Worm (Caenorhabditis elegans): Measurements from ENCODE around the gene C45G9.9.
A peak's percentile ranks its signal among the peaks of the same experiment; 100 is the strongest.

The C45G9.9 gene

DNA sequence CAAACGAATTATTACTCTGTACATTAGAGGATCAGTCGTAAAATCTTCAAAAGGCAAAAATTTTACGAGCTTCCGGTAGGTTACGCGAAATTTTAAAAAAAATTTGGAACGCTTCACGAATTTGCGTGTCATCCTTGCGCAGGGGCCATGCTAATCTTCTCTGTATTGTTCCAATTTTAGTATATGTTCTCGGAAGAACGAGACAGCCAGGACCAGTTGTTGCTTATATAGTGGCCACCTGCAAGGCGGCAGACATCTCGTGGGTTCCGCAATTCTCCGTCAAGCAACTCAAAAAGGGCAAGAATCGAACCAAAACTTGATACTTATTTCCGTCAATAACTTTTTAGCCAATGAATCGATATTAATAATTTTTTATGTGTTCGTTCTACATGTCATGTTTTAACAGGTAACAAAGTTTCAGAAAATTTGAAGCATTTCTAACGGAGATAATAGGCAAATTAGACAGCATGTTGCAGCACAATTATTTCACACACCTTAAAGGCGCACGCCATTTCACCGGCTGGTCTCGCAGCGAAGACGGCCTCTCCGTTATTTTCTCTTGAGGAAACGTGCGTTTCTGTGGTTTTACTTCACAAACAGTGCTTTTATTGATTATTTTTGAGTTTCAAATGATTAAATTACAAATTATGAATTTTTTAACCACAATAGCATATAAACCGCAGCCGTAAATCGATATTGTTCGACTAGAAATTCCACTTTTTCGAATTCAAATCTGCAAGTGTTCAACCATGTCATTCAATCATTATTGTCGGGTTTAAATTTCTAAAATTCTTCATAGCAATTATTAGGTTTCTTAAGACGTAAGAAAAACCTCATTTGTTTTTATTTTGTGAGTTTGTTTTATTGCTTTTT lies 25.3 kb upstream of the C45G9.9 start:
- TF ChIP-seq peb-1 (tag; optimal IDR thresholded peaks at IDR 0.05): no peak
- TF ChIP-seq unc-55 (GFP tag; optimal IDR thresholded peaks at IDR 0.05): peak; percentile 76
- peak; percentile 1 for TF ChIP-seq unc-62 (GFP tag; optimal IDR thresholded peaks at IDR 0.05)
- no peak for TF ChIP-seq nhr-77 (tag; optimal IDR thresholded peaks at IDR 0.05)
- TF ChIP-seq nhr-10 (tag; optimal IDR thresholded peaks at IDR 0.05): peak; percentile 28
- TF ChIP-seq alr-1 (tag; optimal IDR thresholded peaks at IDR 0.05): no peak
- no peak for TF ChIP-seq ztf-11 (tag; optimal IDR thresholded peaks at IDR 0.05)
- peak; percentile 84 for TF ChIP-seq Y55F3AM.14 (GFP tag; optimal IDR thresholded peaks at IDR 0.05)
- no peak for TF ChIP-seq lin-11 (tag; optimal IDR thresholded peaks at IDR 0.05)
- TF ChIP-seq nhr-25 (tag; optimal IDR thresholded peaks at IDR 0.05): peak; percentile 60
- peak; percentile 78 for TF ChIP-seq lin-13 (GFP tag; optimal IDR thresholded peaks at IDR 0.05)
- peak; percentile 13 for TF ChIP-seq aly-2 (tag; optimal IDR thresholded peaks at IDR 0.05)
- peak; percentile 29 for TF ChIP-seq blmp-1 (tag; optimal IDR thresholded peaks at IDR 0.05; ENCODE audit: insufficient read depth)
- peak; percentile 83 to 87 for TF ChIP-seq lsy-2 (tag; optimal IDR thresholded peaks at IDR 0.05)
- TF ChIP-seq crh-2 (tag; optimal IDR thresholded peaks at IDR 0.05): peak; percentile 86
- TF ChIP-seq sem-4 (tag; optimal IDR thresholded peaks at IDR 0.05): peak; percentile 73
- no peak for TF ChIP-seq ama-1 (optimal IDR thresholded peaks at IDR 0.05)
- TF ChIP-seq zag-1 (tag; optimal IDR thresholded peaks at IDR 0.05): peak; percentile 17
- peak; percentile 83 for TF ChIP-seq nhr-129 (tag; optimal IDR thresholded peaks at IDR 0.05)
- TF ChIP-seq elt-1 (tag; optimal IDR thresholded peaks at IDR 0.05): no peak
- peak; percentile 83 for TF ChIP-seq F13H6.1 (tag; optimal IDR thresholded peaks at IDR 0.05)
- peak; percentile 52 for TF ChIP-seq nhr-11 (tag; optimal IDR thresholded peaks at IDR 0.05)
- TF ChIP-seq unc-39 (tag; optimal IDR thresholded peaks at IDR 0.05): no peak
- no peak for TF ChIP-seq nhr-23 (tag; optimal IDR thresholded peaks at IDR 0.05)
- peak in 1 of 2 experiments; percentile 26 for TF ChIP-seq mdl-1 (tag; optimal IDR thresholded peaks at IDR 0.05)
- TF ChIP-seq nhr-237 (tag; optimal IDR thresholded peaks at IDR 0.05): peak; percentile 19
- TF ChIP-seq nhr-6 (tag; optimal IDR thresholded peaks at IDR 0.05): peak; percentile 74
- no peak for TF ChIP-seq lin-39 (tag; optimal IDR thresholded peaks at IDR 0.05)
- no peak for TF ChIP-seq elt-3 (tag; optimal IDR thresholded peaks at IDR 0.05)
- peak; percentile 31 for TF ChIP-seq nhr-12 (tag; optimal IDR thresholded peaks at IDR 0.05)
- no peak for TF ChIP-seq ceh-16 (tag; optimal IDR thresholded peaks at IDR 0.05)
- peak; percentile 95 for TF ChIP-seq sma-9 (GFP tag; optimal IDR thresholded peaks at IDR 0.05)
- TF ChIP-seq sma-9 (tag; optimal IDR thresholded peaks at IDR 0.05): no peak
- TF ChIP-seq mbf-1 (tag; optimal IDR thresholded peaks at IDR 0.05): no peak
- TF ChIP-seq ceh-82 (tag; optimal IDR thresholded peaks at IDR 0.05): no peak
- peak; percentile 76 for TF ChIP-seq C34F6.9 (tag; optimal IDR thresholded peaks at IDR 0.05)
- no peak for TF ChIP-seq dmd-4 (tag; optimal IDR thresholded peaks at IDR 0.05)
- peak; percentile 99 for TF ChIP-seq snpc-4 (tag; optimal IDR thresholded peaks at IDR 0.05)
- TF ChIP-seq R02D3.7 (tag; optimal IDR thresholded peaks at IDR 0.05): peak; percentile 24
- TF ChIP-seq nhr-21 (tag; optimal IDR thresholded peaks at IDR 0.05): peak; percentile 88
- no peak for TF ChIP-seq ztf-1 (GFP tag; conservative IDR thresholded peaks at IDR 0.05)
- peak; percentile 38 for TF ChIP-seq fos-1 (tag; optimal IDR thresholded peaks at IDR 0.05)
- TF ChIP-seq gmeb-1 (tag; optimal IDR thresholded peaks at IDR 0.05): peak; percentile 80
- peak; percentile 92 for TF ChIP-seq sma-3 (GFP tag; optimal IDR thresholded peaks at IDR 0.05)
- TF ChIP-seq ztf-4 (tag; optimal IDR thresholded peaks at IDR 0.05): peak; percentile 62
- no peak for TF ChIP-seq skn-1 (tag; optimal IDR thresholded peaks at IDR 0.05)
- peak; percentile 31 for TF ChIP-seq egl-27 (tag; optimal IDR thresholded peaks at IDR 0.05)
- peak; percentile 25 for TF ChIP-seq mab-5 (tag; optimal IDR thresholded peaks at IDR 0.05)
- no peak for TF ChIP-seq ZK546.5 (tag; optimal IDR thresholded peaks at IDR 0.05)

Data from whole organism, L2 larva.